Worm (Caenorhabditis elegans): ENCODE data around the gene cyh-1.

Gene cyh-1

DNA sequence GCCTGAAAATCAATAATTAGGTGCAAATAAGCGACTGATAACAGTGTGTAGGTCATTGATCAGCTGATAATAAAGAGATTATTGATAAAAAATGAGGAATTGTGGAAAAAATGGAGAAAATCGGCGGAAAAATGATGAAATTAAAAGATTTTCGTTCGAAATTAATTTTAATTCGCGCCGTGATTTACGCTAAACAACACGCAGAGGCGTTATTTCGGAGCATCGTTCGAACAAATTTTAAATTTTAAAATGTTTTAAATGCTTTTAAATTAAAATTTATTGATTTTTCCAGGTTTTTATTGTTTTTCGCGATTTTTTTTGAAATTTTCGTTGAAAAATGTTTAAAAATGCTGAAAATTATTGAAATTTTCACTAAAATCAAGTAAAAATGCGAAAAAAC, 5.4 kb upstream of the cyh-1 start, which contains the start of gene Y49F6B.9:
Gene Y49F6B.9 (minus strand): TSS at position 2 of the 400 bp plus-strand sequence.
- TF ChIP-seq unc-62 (GFP tag; optimal IDR thresholded peaks at IDR 0.05), result no peak

ce11 chrII:3500373-3500772, 4.4 kb upstream of the cyh-1 start:
- no peak for TF ChIP-seq unc-62 (GFP tag; optimal IDR thresholded peaks at IDR 0.05)

DNA sequence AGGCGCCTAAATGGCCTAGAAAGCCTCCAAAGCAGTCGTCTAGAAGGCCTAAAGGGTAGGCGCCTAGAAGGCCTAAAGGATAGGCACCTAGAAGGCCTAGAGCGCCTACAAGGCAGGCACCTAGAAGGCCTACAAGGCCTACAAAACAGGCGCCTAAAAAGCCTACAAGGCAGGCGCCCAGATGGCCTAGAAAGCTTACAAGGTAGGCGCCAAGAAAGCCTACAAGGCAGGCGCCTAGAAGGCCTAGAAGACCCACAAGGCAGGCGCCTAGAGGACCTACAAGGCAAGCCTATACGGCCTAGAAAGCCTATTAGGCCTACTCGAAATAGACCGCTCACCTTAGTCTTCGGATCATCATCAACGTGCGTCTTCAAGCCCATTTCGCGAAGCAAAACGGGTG, 2.8 kb upstream of the cyh-1 start:
- no peak for TF ChIP-seq unc-62 (GFP tag; optimal IDR thresholded peaks at IDR 0.05)

ce11 chrII:3502520-3503323, 2.1 kb upstream of the cyh-1 start, which contains the start of the genes col-71 and Y49F6B.2:
TSS of gene col-71 (minus strand) at chrII:3502570.
TSS of gene Y49F6B.2 (plus strand) at chrII:3502968.
- TF ChIP-seq unc-62 (GFP tag; optimal IDR thresholded peaks at IDR 0.05), result no peak

DNA sequence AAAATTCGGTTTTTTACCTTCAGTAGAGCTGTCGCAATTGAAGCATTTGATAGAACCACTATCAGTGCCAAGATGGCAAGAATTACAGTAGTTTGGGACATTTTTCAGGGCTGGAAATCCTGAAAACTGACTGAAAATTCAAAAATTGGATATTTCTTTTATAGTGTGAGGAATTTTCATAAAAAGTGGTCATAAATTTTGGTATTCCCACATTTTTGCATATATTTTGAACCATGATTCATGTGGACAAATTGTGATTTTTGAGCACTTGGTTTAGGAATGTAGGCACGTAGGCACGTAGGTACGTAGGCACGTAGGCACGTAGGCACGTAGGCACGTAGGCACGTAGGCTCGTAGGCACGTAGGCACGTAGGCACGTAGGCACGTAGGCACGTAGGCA, 7.4 kb downstream of the cyh-1 start, which contains the start of gene Y49F6B.19:
Gene Y49F6B.19 (minus strand): TSS at position 101 of the 400 bp plus-strand sequence.
- TF ChIP-seq unc-62 (GFP tag; optimal IDR thresholded peaks at IDR 0.05), result no peak

ce11 chrII:3514631-3515030, 9.8 kb downstream of the cyh-1 start, which contains the start of gene srz-5:
TSS of gene srz-5 (minus strand) at chrII:3514731.
- TF ChIP-seq unc-62 (GFP tag; optimal IDR thresholded peaks at IDR 0.05), result no peak

ce11 chrII:3515384-3516053, 10.7 kb downstream of the cyh-1 start, which contains the start of the genes Y49F6B.14 and clec-125:
TSS of gene Y49F6B.14 (minus strand) at chrII:3515484.
TSS of gene clec-125 (plus strand) at chrII:3516003.
- TF ChIP-seq unc-62 (GFP tag; optimal IDR thresholded peaks at IDR 0.05), result no peak

DNA sequence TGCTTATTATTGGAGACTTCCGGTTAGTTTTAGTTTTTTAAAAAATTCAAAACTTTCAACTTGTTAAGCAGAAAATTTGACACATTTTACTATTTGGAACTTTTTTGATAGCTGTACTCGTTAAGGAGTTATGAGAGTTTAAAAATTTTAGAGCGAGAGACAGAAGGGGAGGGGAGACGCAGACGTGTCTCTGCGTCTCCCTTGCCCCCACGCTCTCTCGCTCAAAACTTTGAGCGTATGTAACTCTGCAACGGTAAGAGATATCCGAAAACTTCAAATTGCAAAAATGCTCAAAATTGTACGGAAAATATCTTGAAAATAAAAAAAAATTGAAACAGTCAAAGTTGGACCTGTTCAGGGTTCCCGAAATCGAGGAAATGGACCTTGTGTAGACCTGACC, 11.4 kb downstream of the cyh-1 start:
- no peak for TF ChIP-seq unc-62 (GFP tag; optimal IDR thresholded peaks at IDR 0.05)

ce11 chrII:3518961-3519544, 14.2 kb downstream of the cyh-1 start, which contains the start of gene clec-126:
TSS of gene clec-126 (plus strand) at chrII:3519494.
- no peak for TF ChIP-seq unc-62 (GFP tag; optimal IDR thresholded peaks at IDR 0.05)

DNA sequence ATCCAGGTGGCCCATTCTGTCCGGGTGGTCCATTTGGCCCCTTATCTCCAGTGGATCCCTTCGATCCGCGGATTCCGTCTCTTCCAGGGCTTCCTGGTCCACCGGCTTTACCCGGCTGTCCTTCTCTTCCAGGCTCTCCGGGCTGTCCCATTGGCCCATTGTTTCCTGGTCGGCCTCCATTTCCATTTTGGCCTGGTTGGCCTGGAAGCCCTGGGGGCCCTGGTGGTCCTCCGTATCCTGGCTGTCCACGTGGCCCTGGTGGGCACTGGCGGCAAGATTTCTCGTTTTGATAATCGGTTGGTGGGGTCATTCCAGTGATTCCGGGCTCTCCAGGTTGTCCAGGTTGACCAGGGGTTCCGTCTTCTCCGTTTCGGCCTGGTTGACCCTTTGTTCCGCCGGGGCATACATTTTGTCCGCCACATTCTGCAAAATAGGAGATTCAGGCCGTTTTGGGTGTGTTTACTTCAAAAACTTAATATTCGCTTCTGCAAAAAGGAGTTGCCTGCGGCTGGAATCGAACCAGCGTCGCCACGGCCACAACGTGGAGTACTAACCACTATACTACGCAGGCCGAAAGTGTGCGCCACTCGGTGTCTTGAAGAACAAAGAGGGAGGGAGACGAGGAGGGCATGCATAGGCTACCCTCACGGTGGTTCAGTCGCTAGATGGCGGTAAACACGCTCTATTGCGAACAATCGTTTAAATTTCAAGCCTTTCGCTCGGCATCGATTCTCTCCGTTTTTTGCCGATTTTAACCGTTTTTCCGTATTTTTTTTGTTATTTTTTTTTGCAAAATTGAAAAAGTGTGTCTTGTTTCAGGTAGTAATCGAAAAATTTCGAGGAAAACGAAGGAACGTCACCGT, 16.4 kb downstream of the cyh-1 start, which contains the start of gene W09G10.9:
Gene W09G10.9 (plus strand): TSS at position 813 of the 863 bp plus-strand sequence.
- TF ChIP-seq unc-62 (GFP tag; optimal IDR thresholded peaks at IDR 0.05), result no peak

DNA sequence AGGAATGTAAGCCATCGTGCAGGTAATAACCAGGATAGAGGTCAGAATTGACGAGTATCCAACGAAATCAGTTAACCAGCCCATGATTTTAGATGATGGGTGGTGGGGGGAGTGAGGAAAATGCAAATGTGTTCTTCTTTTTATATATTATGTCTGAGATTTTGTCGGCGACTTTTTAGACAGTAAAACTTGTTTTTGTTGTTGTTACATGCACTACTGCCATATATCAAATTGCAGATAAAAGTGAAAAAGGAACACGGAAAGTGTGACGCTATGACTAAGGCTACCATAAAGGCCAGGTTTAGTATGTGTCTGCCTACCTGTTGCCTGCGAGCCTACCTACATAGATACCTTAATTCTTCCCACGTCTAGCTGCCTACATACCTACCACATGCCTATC, 19.3 kb downstream of the cyh-1 start, which contains the start of gene col-72:
Gene col-72 (minus strand): TSS at position 101 of the 400 bp plus-strand sequence.
- TF ChIP-seq unc-62 (GFP tag; optimal IDR thresholded peaks at IDR 0.05), result no peak

DNA sequence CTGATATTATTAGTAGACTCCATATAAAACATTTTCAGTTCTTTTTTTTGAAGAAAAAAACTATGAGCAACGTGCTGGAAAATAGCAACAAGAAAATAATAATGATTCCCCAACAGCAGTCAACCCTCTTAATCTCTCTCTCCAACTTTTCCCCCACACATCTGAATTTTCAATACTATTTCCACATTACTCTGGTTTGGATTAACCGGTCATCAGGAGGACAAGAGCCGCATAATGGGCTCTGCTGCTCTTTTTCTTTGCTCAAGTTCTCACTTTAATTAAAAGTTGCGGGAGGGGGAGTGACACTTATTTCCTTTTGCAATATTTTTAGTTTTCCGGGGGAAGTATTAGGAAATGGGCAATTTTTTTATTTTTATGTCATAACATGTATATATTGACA, 22.6 kb downstream of the cyh-1 start:
- no peak for TF ChIP-seq unc-62 (GFP tag; optimal IDR thresholded peaks at IDR 0.05)

DNA sequence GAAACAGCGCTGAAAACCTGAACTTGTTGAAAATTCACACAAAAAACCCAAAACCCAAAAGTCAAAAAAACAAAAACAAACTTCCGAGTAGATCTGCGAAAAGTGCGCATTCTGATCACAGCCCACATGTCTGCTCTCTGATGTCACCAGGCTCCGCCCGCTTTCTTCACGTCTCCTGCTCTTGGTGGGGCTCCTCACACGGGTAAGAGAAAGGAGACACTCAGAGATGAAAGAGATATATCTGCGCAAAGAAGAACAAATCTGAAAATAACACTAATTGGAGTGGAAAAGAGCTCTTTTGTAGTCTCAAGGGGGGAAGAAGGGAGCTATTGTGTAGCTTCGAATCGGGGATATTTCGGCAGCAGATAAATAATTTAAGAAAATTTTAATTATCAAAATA, 23.4 kb downstream of the cyh-1 start, which contains the start of gene ncs-6:
Gene ncs-6 (minus strand): TSS at position 261 of the 400 bp plus-strand sequence.
- TF ChIP-seq unc-62 (GFP tag; optimal IDR thresholded peaks at IDR 0.05), result no peak

- TF ChIP-seq unc-62 (GFP tag; optimal IDR thresholded peaks at IDR 0.05), result no peak
Measured at ce11 chrII:3540151-3540550, 35.3 kb downstream of the cyh-1 start.

DNA sequence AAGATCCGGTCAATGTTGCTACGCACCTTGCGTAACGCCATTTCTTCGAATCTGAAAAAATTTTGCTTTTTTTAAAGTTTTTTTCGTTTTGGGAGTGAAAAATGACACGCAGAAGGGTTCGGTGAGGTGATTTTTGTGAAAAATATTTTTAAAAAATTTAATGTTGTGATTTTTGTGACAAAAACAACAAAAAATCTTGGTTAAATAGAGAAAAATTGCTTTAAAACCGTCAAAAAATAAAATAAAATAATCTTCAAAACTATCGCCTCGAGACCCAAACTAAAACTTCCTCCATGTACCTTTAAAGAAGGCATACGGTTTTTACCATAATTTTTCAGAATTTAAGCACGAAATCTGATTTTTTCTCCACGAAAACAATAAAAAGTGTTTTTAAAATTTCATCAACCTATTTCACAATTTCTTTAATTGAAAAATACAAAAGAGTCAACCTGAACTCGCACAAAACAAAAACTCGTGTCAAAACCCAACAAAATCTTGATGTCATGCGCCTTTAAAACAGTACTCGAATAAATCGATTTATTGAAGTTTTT, 41.6 kb downstream of the cyh-1 start, which contains the start of gene apd-3:
Gene apd-3 (minus strand): TSS at position 51 of the 551 bp plus-strand sequence.
- no peak for TF ChIP-seq unc-62 (GFP tag; optimal IDR thresholded peaks at IDR 0.05)

Data from whole organism, dauer.